Worm (Caenorhabditis elegans) whole organism, L2 larva: ENCODE data around the gene Y46B2A.3.

Experiments
- R02D3.7 ChIP-seq: fragments of 150-350 bp; optimal IDR thresholded peaks from 2 replicates; lab custom pipeline; 2014; ENCODE audit warnings: missing biosample characterization, missing genetic modification characterization
- alr-1 ChIP-seq: fragments of 150-350 bp; optimal IDR thresholded peaks from 2 replicates; lab custom pipeline; 2014; ENCODE audit warnings: missing biosample characterization, missing genetic modification characterization
- elt-3 ChIP-seq: sonication (generic microtip); optimal IDR thresholded peaks from 2 replicates; lab custom pipeline; 2017; ENCODE audit warnings: missing biosample characterization, missing genetic modification characterization
- lin-39 ChIP-seq: fragments of 150-350 bp; optimal IDR thresholded peaks from 2 replicates; lab custom pipeline; 2014; ENCODE audit warnings: missing biosample characterization, missing genetic modification reagents, missing genetic modification characterization
- snpc-4 ChIP-seq: fragments of 150-350 bp; optimal IDR thresholded peaks from 2 replicates; lab custom pipeline; 2014; ENCODE audit warnings: missing biosample characterization, missing genetic modification characterization
- ztf-11 ChIP-seq: sonication (generic microtip); optimal IDR thresholded peaks from 2 replicates; lab custom pipeline; 2017; ENCODE audit warnings: missing biosample characterization, missing genetic modification characterization

- TF ChIP-seq snpc-4 (tag; lab: Kevin White, UChicago) (no peak), ztf-11 (no peak), elt-3 (tag; lab: Kevin White, UChicago) (no peak), R02D3.7 (tag; lab: Kevin White, UChicago) (no peak), lin-39 (tag; lab: Kevin White, UChicago) (no peak), alr-1 (tag; lab: Kevin White, UChicago) (no peak)
These were observed at the start of gene Y46B2A.3 for ce11 chrII:866801-867200.
